Worm (Caenorhabditis elegans) whole organism, young adult: Measurements from ENCODE around the gene F56D2.3.

Experiments
- F39B2.1 ChIP-seq: fragments of 200-800 bp; sonication (Bioruptor generic); IDR thresholded peaks from 2 replicates; pipeline ENCODE4 v1.3.6; 2022; ENCODE audit warnings: missing genetic modification reagents, missing genetic modification characterization, missing compliant biosample characterization
- F52B5.7 ChIP-seq: sonication (generic microtip); optimal IDR thresholded peaks from 2 replicates; lab custom pipeline; 2016; ENCODE audit warnings: mild to moderate bottlenecking, missing genetic modification characterization, missing compliant biosample characterization
- ZK185.1 ChIP-seq: sonication (generic microtip); optimal IDR thresholded peaks from 2 replicates; lab custom pipeline; 2016; ENCODE audit warnings: mild to moderate bottlenecking, missing genetic modification characterization, missing compliant biosample characterization; ENCODE audit not compliant: poor library complexity, severe bottlenecking
- chd-7 ChIP-seq: sonication (generic microtip); optimal IDR thresholded peaks from 2 replicates; lab custom pipeline; 2016; ENCODE audit warnings: mild to moderate bottlenecking, missing genetic modification characterization, moderate library complexity, missing compliant biosample characterization
- dox-1 ChIP-seq: fragments of 200-800 bp; sonication (Bioruptor generic); IDR thresholded peaks from 2 replicates; pipeline ENCODE4 v1.3.6; 2022; ENCODE audit warnings: missing genetic modification reagents, missing genetic modification characterization, missing compliant biosample characterization
- dpl-1 ChIP-seq: fragments of 150-350 bp; optimal IDR thresholded peaks from 2 replicates; lab custom pipeline; 2014; ENCODE audit warnings: missing biosample characterization, missing genetic modification reagents, missing genetic modification characterization
- efl-1 ChIP-seq: fragments of 150-350 bp; optimal IDR thresholded peaks from 2 replicates; lab custom pipeline; 2014; ENCODE audit warnings: missing biosample characterization, missing genetic modification reagents, missing genetic modification characterization
- pha-4 ChIP-seq: fragments of 150-350 bp; sonication (generic microtip); optimal IDR thresholded peaks from 2 replicates; lab custom pipeline; 2014; ENCODE audit warnings: missing biosample characterization, missing genetic modification reagents, missing genetic modification characterization
- unc-62 ChIP-seq: fragments of 150-350 bp; optimal IDR thresholded peaks from 2 replicates; lab custom pipeline; 2014; ENCODE audit warnings: missing biosample characterization, missing genetic modification reagents, missing genetic modification characterization

DNA sequence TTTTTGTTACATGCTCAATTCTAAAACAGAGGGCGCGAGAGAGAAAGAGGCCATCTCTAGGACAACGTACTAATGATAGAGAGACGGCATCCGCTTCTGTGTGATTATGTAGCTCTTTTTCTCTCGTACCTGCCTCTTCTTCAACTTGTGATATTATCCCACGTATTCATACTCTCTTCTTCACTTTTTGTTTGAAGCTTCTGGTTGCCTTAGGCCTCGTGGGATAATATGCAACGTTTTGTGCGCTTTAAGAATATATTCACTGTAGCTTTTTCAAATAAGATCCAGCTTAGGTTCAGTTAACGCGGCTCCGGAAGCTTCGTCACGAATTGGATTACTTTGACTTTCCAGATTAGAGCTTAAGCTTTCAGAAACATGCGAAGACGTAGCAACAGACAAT is 2.0 kb upstream of the F56D2.3 start, which contains the start of the genes F56D2.8 and uev-2:
- no peak for TF ChIP-seq ZK185.1
- TF ChIP-seq pha-4 (tag; lab: Kevin White, UChicago), result no peak
- TF ChIP-seq unc-62 (GFP tag; lab: Kevin White, UChicago), result no peak
- TF ChIP-seq efl-1 (GFP tag; lab: Kevin White, UChicago), result no peak
- TF ChIP-seq chd-7 (tag; lab: Kevin White, UChicago), result no peak
- no peak for TF ChIP-seq F52B5.7 (tag; lab: Kevin White, UChicago)
- no peak for TF ChIP-seq dox-1 (GFP tag; lab: Robert Waterston, UW)
- TF ChIP-seq dpl-1 (GFP tag; lab: Kevin White, UChicago), result no peak
- no peak for TF ChIP-seq F39B2.1 (GFP tag; lab: Robert Waterston, UW)
